Worm (Caenorhabditis elegans) whole organism, L1 larva: ENCODE results near the gene T28D6.3.
A peak's percentile ranks its signal among the peaks of the same experiment; 100 is the strongest.

Experiments used
- C04F5.9 ChIP-seq: sonication (generic microtip); optimal IDR thresholded peaks from 2 replicates; lab custom pipeline; 2016; ENCODE audit warnings: missing genetic modification characterization, missing compliant biosample characterization
- C34B4.2 ChIP-seq: sonication (generic microtip); optimal IDR thresholded peaks from 2 replicates; lab custom pipeline; 2017; ENCODE audit warnings: mild to moderate bottlenecking, missing genetic modification characterization, missing compliant biosample characterization
- F16B12.6 ChIP-seq: fragments of 150-350 bp; optimal IDR thresholded peaks from 2 replicates; lab custom pipeline; 2014; ENCODE audit warnings: missing biosample characterization, missing genetic modification characterization
- ama-1 ChIP-seq: fragments of 150-350 bp; optimal IDR thresholded peaks from 2 replicates; lab custom pipeline; 2014
- blmp-1 ChIP-seq: fragments of 150-350 bp; optimal IDR thresholded peaks from 2 replicates; lab custom pipeline; 2014; ENCODE audit warnings: missing biosample characterization, missing genetic modification characterization
- ceh-8 ChIP-seq: fragments of 200-800 bp; sonication (Bioruptor generic); optimal IDR thresholded peaks from 2 replicates; lab custom pipeline; 2018; ENCODE audit warnings: mild to moderate bottlenecking, missing genetic modification characterization, moderate library complexity, missing compliant biosample characterization
- ceh-82 ChIP-seq, 3 experiments: fragments of 150-350 bp in 1 of 3; sonication (generic microtip) in 2 of 3; optimal IDR thresholded peaks; 2 replicates each; lab custom pipeline; 2014 to 2017; ENCODE audit warnings: missing biosample characterization in 3 of 3, missing genetic modification characterization in 3 of 3
- efl-1 ChIP-seq, 4 experiments: fragments of 150-350 bp; optimal IDR thresholded peaks in 3 of 4; peaks in 1 of 4; 1 replicate in 1 of 4; 2 replicates in 3 of 4; lab custom pipeline; 2014; ENCODE audit warnings: missing biosample characterization in 2 of 4, missing genetic modification characterization in 2 of 4, missing genetic modification reagents in 2 of 4
- egl-13 ChIP-seq: sonication (generic microtip); optimal IDR thresholded peaks from 2 replicates; lab custom pipeline; 2016; ENCODE audit warnings: missing genotype, missing genetic modification reagents, missing genetic modification characterization, missing compliant biosample characterization
- fkh-10 ChIP-seq: sonication (generic microtip); optimal IDR thresholded peaks from 2 replicates; lab custom pipeline; 2017; ENCODE audit warnings: missing biosample characterization, missing genetic modification reagents, missing genetic modification characterization
- fkh-8 ChIP-seq: sonication (generic microtip); optimal IDR thresholded peaks from 2 replicates; lab custom pipeline; 2016; ENCODE audit warnings: mild to moderate bottlenecking, missing genetic modification characterization, missing compliant biosample characterization
- fos-1 ChIP-seq: fragments of 150-350 bp; optimal IDR thresholded peaks from 2 replicates; lab custom pipeline; 2014; ENCODE audit warnings: missing biosample characterization, missing genetic modification characterization
- grh-1 ChIP-seq: fragments of 200-800 bp; sonication (Bioruptor generic); IDR thresholded peaks from 2 replicates; pipeline ENCODE4 v1.3.6; 2022; ENCODE audit warnings: missing genetic modification reagents, missing genetic modification characterization, missing compliant biosample characterization
- hpl-2 ChIP-seq: fragments of 150-350 bp; optimal IDR thresholded peaks from 2 replicates; lab custom pipeline; 2014; ENCODE audit warnings: missing biosample characterization, missing genetic modification reagents, missing genetic modification characterization
- isw-1 ChIP-seq: fragments of 200-800 bp; sonication (Bioruptor generic); IDR thresholded peaks from 2 replicates; pipeline ENCODE4 v1.3.6; 2022; ENCODE audit warnings: missing genetic modification characterization, missing compliant biosample characterization
- jun-1 ChIP-seq: fragments of 150-350 bp; optimal IDR thresholded peaks from 2 replicates; lab custom pipeline; 2014; ENCODE audit warnings: missing biosample characterization, missing genetic modification reagents, missing genetic modification characterization
- lin-14 ChIP-seq: fragments of 200-800 bp; sonication (Bioruptor generic); optimal IDR thresholded peaks from 2 replicates; lab custom pipeline; 2018; ENCODE audit warnings: mild to moderate bottlenecking, missing genetic modification characterization, moderate library complexity, missing compliant biosample characterization
- lin-15B ChIP-seq: fragments of 150-350 bp; sonication (generic microtip); optimal IDR thresholded peaks from 3 replicates; lab custom pipeline; 2014; ENCODE audit warnings: missing biosample characterization, missing genetic modification characterization
- lin-35 ChIP-seq, 2 experiments: fragments of 150-350 bp; optimal IDR thresholded peaks; 2 replicates each; lab custom pipeline; 2014; ENCODE audit warnings: missing biosample characterization in 2 of 2, missing genetic modification characterization in 2 of 2, missing genetic modification reagents in 2 of 2
- lir-3 ChIP-seq: sonication (generic microtip); optimal IDR thresholded peaks from 2 replicates; lab custom pipeline; 2016; ENCODE audit warnings: mild to moderate bottlenecking, missing genetic modification characterization, moderate library complexity, missing compliant biosample characterization; ENCODE audit not compliant: poor library complexity
- lsy-2 ChIP-seq, 2 experiments: fragments of 150-350 bp; optimal IDR thresholded peaks; 2 replicates each; lab custom pipeline; 2014; ENCODE audit warnings: missing biosample characterization in 2 of 2, missing genetic modification characterization in 2 of 2
- mep-1 ChIP-seq: fragments of 150-350 bp; optimal IDR thresholded peaks from 2 replicates; lab custom pipeline; 2014; ENCODE audit warnings: missing biosample characterization, missing genetic modification characterization
- nhr-12 ChIP-seq: sonication (generic microtip); optimal IDR thresholded peaks from 2 replicates; lab custom pipeline; 2017; ENCODE audit warnings: missing biosample characterization, missing genetic modification characterization
- nhr-19 ChIP-seq: fragments of 200-800 bp; sonication (Bioruptor generic); conservative IDR thresholded peaks from 2 replicates; pipeline ENCODE4 v1.3.6; 2022; ENCODE audit warnings: missing genetic modification characterization, missing compliant biosample characterization
- nhr-28 ChIP-seq: fragments of 150-350 bp; optimal IDR thresholded peaks from 2 replicates; lab custom pipeline; 2014; ENCODE audit warnings: missing biosample characterization, missing genetic modification characterization
- nhr-47 ChIP-seq: sonication (generic microtip); optimal IDR thresholded peaks from 2 replicates; lab custom pipeline; 2016; ENCODE audit warnings: mild to moderate bottlenecking, missing genetic modification characterization, moderate library complexity, missing compliant biosample characterization
- nhr-71 ChIP-seq: sonication (generic microtip); optimal IDR thresholded peaks from 2 replicates; lab custom pipeline; 2016; ENCODE audit warnings: mild to moderate bottlenecking, missing genetic modification characterization, moderate library complexity, missing compliant biosample characterization
- nhr-76 ChIP-seq: sonication (generic microtip); optimal IDR thresholded peaks from 2 replicates; lab custom pipeline; 2017; ENCODE audit warnings: missing biosample characterization, missing genetic modification characterization
- nhr-84 ChIP-seq: sonication (generic microtip); optimal IDR thresholded peaks from 2 replicates; lab custom pipeline; 2017; ENCODE audit warnings: missing biosample characterization, missing genetic modification characterization
- nhr-90 ChIP-seq: sonication (generic microtip); optimal IDR thresholded peaks from 2 replicates; lab custom pipeline; 2016; ENCODE audit warnings: mild to moderate bottlenecking, missing genetic modification characterization, missing compliant biosample characterization; ENCODE audit not compliant: poor library complexity
- pqm-1 ChIP-seq: sonication (generic microtip); optimal IDR thresholded peaks from 3 replicates; lab custom pipeline; 2017; ENCODE audit warnings: missing biosample characterization, missing genetic modification characterization
- rnt-1 ChIP-seq: sonication (generic microtip); optimal IDR thresholded peaks from 2 replicates; lab custom pipeline; 2016; ENCODE audit warnings: mild to moderate bottlenecking, missing genetic modification characterization, moderate library complexity, missing compliant biosample characterization
- skn-1 ChIP-seq: fragments of 150-350 bp; optimal IDR thresholded peaks from 2 replicates; lab custom pipeline; 2014; ENCODE audit warnings: missing biosample characterization, missing genetic modification characterization
- snu-23 ChIP-seq: sonication (generic microtip); optimal IDR thresholded peaks from 2 replicates; lab custom pipeline; 2016; ENCODE audit warnings: missing genetic modification characterization, missing compliant biosample characterization
- sptf-1 ChIP-seq: fragments of 150-350 bp; optimal IDR thresholded peaks from 2 replicates; lab custom pipeline; 2014; ENCODE audit warnings: missing biosample characterization, missing genetic modification characterization
- sup-37 ChIP-seq: fragments of 200-800 bp; sonication (Bioruptor generic); optimal IDR thresholded peaks from 2 replicates; lab custom pipeline; 2018; ENCODE audit warnings: mild to moderate bottlenecking, missing genetic modification characterization, missing compliant biosample characterization
- swsn-7 ChIP-seq: sonication (generic microtip); optimal IDR thresholded peaks from 2 replicates; lab custom pipeline; 2016; ENCODE audit warnings: missing genetic modification characterization, missing compliant biosample characterization
- tbx-2 ChIP-seq: sonication (generic microtip); optimal IDR thresholded peaks from 2 replicates; lab custom pipeline; 2016; ENCODE audit warnings: missing genetic modification characterization, missing compliant biosample characterization
- tlp-1 ChIP-seq: fragments of 150-350 bp; optimal IDR thresholded peaks from 2 replicates; lab custom pipeline; 2014; ENCODE audit warnings: missing biosample characterization, missing genetic modification characterization
- unc-30 ChIP-seq: sonication (generic microtip); optimal IDR thresholded peaks from 2 replicates; lab custom pipeline; 2017; ENCODE audit warnings: missing biosample characterization, missing genetic modification characterization
- unc-86 ChIP-seq: sonication (generic microtip); optimal IDR thresholded peaks from 2 replicates; lab custom pipeline; 2016; ENCODE audit warnings: missing genetic modification characterization, missing compliant biosample characterization
- unc-98 ChIP-seq: fragments of 200-800 bp; sonication (Bioruptor generic); IDR thresholded peaks from 2 replicates; pipeline ENCODE4 v1.3.6; 2022; ENCODE audit warnings: missing genetic modification characterization, missing compliant biosample characterization
- zip-4 ChIP-seq: fragments of 200-800 bp; sonication (Bioruptor generic); optimal IDR thresholded peaks from 2 replicates; lab custom pipeline; 2018; ENCODE audit warnings: mild to moderate bottlenecking, missing genetic modification characterization, moderate library complexity, missing compliant biosample characterization
- ztf-4 ChIP-seq: fragments of 150-350 bp; optimal IDR thresholded peaks from 2 replicates; lab custom pipeline; 2014; ENCODE audit warnings: missing biosample characterization, missing genetic modification characterization

The T28D6.3 gene

ce11 chrIII:11332306-11332705, 34.3 kb upstream of the T28D6.3 start:
- TF ChIP-seq unc-30 (tag; lab: Kevin White, UChicago): no peak
- TF ChIP-seq, all 84 proteins: peak for 0

- no peak for TF ChIP-seq mep-1
- TF ChIP-seq ama-1 (lab: Kevin White, UChicago): no peak
- no peak for TF ChIP-seq egl-13 (tag; lab: Kevin White, UChicago)
- no peak for TF ChIP-seq ztf-4 (tag; lab: Kevin White, UChicago)
- TF ChIP-seq rnt-1 (tag; lab: Kevin White, UChicago): no peak
- no peak for TF ChIP-seq tlp-1 (tag; lab: Kevin White, UChicago)
- TF ChIP-seq pqm-1: no peak
- no peak for TF ChIP-seq zip-4
- no peak for TF ChIP-seq unc-98 (GFP tag; lab: Robert Waterston, UW)
- TF ChIP-seq swsn-7 (tag; lab: Kevin White, UChicago): no peak
- TF ChIP-seq nhr-28 (tag; lab: Kevin White, UChicago): no peak
- no peak for TF ChIP-seq nhr-76
- TF ChIP-seq lin-35 (GFP tag; optimal IDR thresholded peaks at IDR 0.05; lab: Kevin White, UChicago): no peak
- no peak for TF ChIP-seq snu-23
- no peak for TF ChIP-seq fkh-10 (GFP tag; lab: Kevin White, UChicago)
Measured at ce11 chrIII:11333032-11333732, 33.4 kb upstream of the T28D6.3 start, which contains the start of gene T28D6.5. Gene T28D6.5, plus strand, starts transcription at chrIII:11333682.

- TF ChIP-seq fos-1 (no peak), tbx-2 (tag; lab: Kevin White, UChicago) (peak; percentile 12), ceh-8 (GFP tag; lab: Kevin White, UChicago) (no peak), ceh-82 (tag; optimal IDR thresholded peaks at IDR 0.05; lab: Kevin White, UChicago) (peak in 2 of 3 experiments; percentile 31 to 80), lin-14 (GFP tag; lab: Kevin White, UChicago) (peak; percentile 79), nhr-28 (tag; lab: Kevin White, UChicago) (no peak), egl-13 (tag; lab: Kevin White, UChicago) (peak; percentile 16), efl-1 (optimal IDR thresholded peaks at IDR 0.05; lab: Kevin White, UChicago) (peak; percentile 25 to 38), efl-1 (GFP tag; optimal IDR thresholded peaks at IDR 0.05 in 1 of 2; lab: Kevin White, UChicago) (no peak), lin-35 (GFP tag; optimal IDR thresholded peaks at IDR 0.05; lab: Kevin White, UChicago) (peak in 1 of 2 experiments; percentile 35), swsn-7 (tag; lab: Kevin White, UChicago) (peak; percentile 32), nhr-12 (tag; lab: Kevin White, UChicago) (no peak), lsy-2 (tag; optimal IDR thresholded peaks at IDR 0.05; lab: Kevin White, UChicago) (peak in 1 of 2 experiments; percentile 50), fkh-10 (GFP tag; lab: Kevin White, UChicago) (peak; percentile 67), nhr-71 (peak; percentile 50), nhr-47 (tag; lab: Kevin White, UChicago) (peak; percentile 49), unc-86 (tag; lab: Kevin White, UChicago) (peak; percentile 45), nhr-84 (tag; lab: Kevin White, UChicago) (no peak), hpl-2 (no peak), fkh-8 (tag; lab: Kevin White, UChicago) (peak; percentile 67), skn-1 (peak; percentile 20), C04F5.9 (tag; lab: Kevin White, UChicago) (no peak), F16B12.6 (tag; lab: Kevin White, UChicago) (no peak), grh-1 (GFP tag; lab: Robert Waterston, UW) (no peak), snu-23 (peak; percentile 27), isw-1 (GFP tag; lab: Robert Waterston, UW) (no peak)
- TF ChIP-seq, all 84 proteins: peak for 15
Measured at ce11 chrIII:11334346-11334745, 32.2 kb upstream of the T28D6.3 start.

ce11 chrIII:11336072-11336471, 30.5 kb upstream of the T28D6.3 start:
- TF ChIP-seq nhr-90 (tag; lab: Kevin White, UChicago) (no peak), efl-1 (optimal IDR thresholded peaks at IDR 0.05; lab: Kevin White, UChicago) (no peak), efl-1 (GFP tag; optimal IDR thresholded peaks at IDR 0.05 in 1 of 2; lab: Kevin White, UChicago) (peak in 1 of 2 experiments; percentile 84), ceh-82 (tag; optimal IDR thresholded peaks at IDR 0.05; lab: Kevin White, UChicago) (peak in 2 of 3 experiments; percentile 4 to 50), tlp-1 (tag; lab: Kevin White, UChicago) (no peak), swsn-7 (tag; lab: Kevin White, UChicago) (no peak), tbx-2 (tag; lab: Kevin White, UChicago) (no peak), unc-86 (tag; lab: Kevin White, UChicago) (peak; percentile 29), nhr-28 (tag; lab: Kevin White, UChicago) (no peak), rnt-1 (tag; lab: Kevin White, UChicago) (no peak), egl-13 (tag; lab: Kevin White, UChicago) (no peak), unc-30 (tag; lab: Kevin White, UChicago) (no peak), F16B12.6 (tag; lab: Kevin White, UChicago) (no peak), nhr-19 (no peak), sup-37 (GFP tag; lab: Kevin White, UChicago) (no peak), sptf-1 (no peak), lin-14 (GFP tag; lab: Kevin White, UChicago) (peak; percentile 77), blmp-1 (tag; lab: Kevin White, UChicago) (no peak), lin-15B (tag; lab: Kevin White, UChicago) (no peak), jun-1 (tag; lab: Kevin White, UChicago) (no peak), C34B4.2 (no peak), lsy-2 (tag; optimal IDR thresholded peaks at IDR 0.05; lab: Kevin White, UChicago) (peak in 1 of 2 experiments; percentile 17), lir-3 (tag; lab: Kevin White, UChicago) (no peak)
